Worm (Caenorhabditis elegans): ENCODE results near the gene C44C11.6.

ce11 chrII:12323305-12323704 is 21.3 kb upstream of the C44C11.6 start, which contains the start of gene sre-53:
- TF ChIP-seq ceh-91 (GFP tag; IDR thresholded peaks at IDR 0.05) (no peak), ama-1 (optimal IDR thresholded peaks at IDR 0.05) (no peak), ama-1 (GFP tag; optimal IDR thresholded peaks at IDR 0.05) (no peak), snpc-4 (GFP tag; optimal IDR thresholded peaks at IDR 0.05) (no peak), snpc-4 (tag; optimal IDR thresholded peaks at IDR 0.05) (no peak), F57C9.4 (tag; optimal IDR thresholded peaks at IDR 0.05) (no peak), F33H1.4 (GFP tag; IDR thresholded peaks at IDR 0.05) (no peak), madf-10 (tag; optimal IDR thresholded peaks at IDR 0.05) (no peak), efl-1 (GFP tag; optimal IDR thresholded peaks at IDR 0.05) (no peak), sea-2 (GFP tag; IDR thresholded peaks at IDR 0.05) (no peak), pbrm-1 (GFP tag; IDR thresholded peaks at IDR 0.05) (no peak), nfya-2 (GFP tag; IDR thresholded peaks at IDR 0.05) (no peak), lir-1 (GFP tag; conservative IDR thresholded peaks at IDR 0.05) (no peak), lsl-1 (GFP tag; optimal IDR thresholded peaks at IDR 0.05) (no peak)

Data from whole organism, young adult.